Fruit fly (Drosophila melanogaster) whole organism: Measurements from ENCODE around the gene ergic53.

Source experiments
- CG8478 ChIP-seq: fragments of >200 bp; optimal IDR thresholded peaks from 2 replicates; lab custom pipeline; 2018; ENCODE audit warnings: inconsistent platforms
- EcR ChIP-seq, 2 experiments: fragments of >200 bp; optimal IDR thresholded peaks; 2 replicates each; lab custom pipeline; 2017; ENCODE audit warnings: missing biosample characterization in 2 of 2, missing genetic modification characterization in 2 of 2, missing genetic modification reagents in 2 of 2
- psq ChIP-seq: fragments of >200 bp; optimal IDR thresholded peaks from 2 replicates; lab custom pipeline; 2017

DNA sequence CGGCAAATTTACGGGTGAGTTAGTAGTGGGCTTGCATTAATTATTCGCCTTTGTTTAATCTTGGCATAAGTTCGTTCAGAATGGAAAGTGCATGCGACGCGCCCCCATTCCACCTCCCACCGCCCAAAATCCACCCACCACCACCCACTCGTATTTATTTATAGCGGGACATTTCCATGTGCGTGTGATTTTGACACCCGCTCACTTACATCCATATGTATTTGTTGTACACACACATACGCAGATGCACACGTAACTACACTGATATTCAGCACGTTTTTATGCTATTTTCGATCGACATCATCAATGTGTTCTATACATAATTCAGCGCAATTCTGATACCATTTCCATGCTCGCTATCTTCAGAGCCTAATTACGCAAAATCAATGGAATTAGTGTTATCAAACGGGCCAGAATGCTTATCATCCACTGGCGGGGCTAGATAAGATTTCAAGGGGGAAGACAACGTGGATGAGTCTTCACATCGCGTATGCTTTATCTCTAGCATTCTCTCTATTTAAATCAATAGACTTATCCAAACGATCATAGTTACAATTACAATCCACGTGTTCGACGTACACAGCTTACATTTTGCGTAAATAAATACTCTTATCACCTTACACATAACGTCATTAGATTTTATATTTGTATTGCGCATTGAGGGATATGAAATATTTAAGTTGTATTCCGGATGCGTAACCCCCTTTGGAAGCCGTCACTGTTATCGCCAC is 8.9 kb upstream of the ergic53 start:
- TF ChIP-seq EcR (GFP tag; optimal IDR thresholded peaks at IDR 0.05; lab: Kevin White, UChicago) (no peak), psq (no peak), CG8478 (lab: Kevin White, UChicago) (no peak)
